Fruit fly (Drosophila melanogaster): ENCODE measurements around the gene CG15260.

Gene CG15260

dm6 chr2L:15264483-15264987 lies 27.5 kb downstream of the CG15260 start, which contains the start of gene yuri (continued):
- no peak for TF ChIP-seq Antp (GFP tag; optimal IDR thresholded peaks at IDR 0.05)
- peak in 1 of 2 experiments; percentile 89 for TF ChIP-seq Pdp1 (GFP tag; optimal IDR thresholded peaks at IDR 0.05)
- peak; percentile 4 for TF ChIP-seq ems (GFP tag; optimal IDR thresholded peaks at IDR 0.05)
- peak; percentile 67 for TF ChIP-seq CG7372 (GFP tag; IDR thresholded peaks at IDR 0.05)
- TF ChIP-seq fd3F (GFP tag; optimal IDR thresholded peaks at IDR 0.05): no peak
- TF ChIP-seq CG16815 (GFP tag; optimal IDR thresholded peaks at IDR 0.05): no peak
- TF ChIP-seq sisA (GFP tag; IDR thresholded peaks at IDR 0.05): no peak
- TF ChIP-seq ara (GFP tag; IDR thresholded peaks at IDR 0.05): peak; percentile 67
- TF ChIP-seq CG12155 (GFP tag; optimal IDR thresholded peaks at IDR 0.05): no peak
- peak; percentile 31 for TF ChIP-seq scrt (GFP tag; optimal IDR thresholded peaks at IDR 0.05)
- 0 out of 2 replicates have a peak, but pooled peaks have one; percentile 22 for TF ChIP-seq inv (GFP tag; IDR thresholded peaks at IDR 0.05; ENCODE audit: partially characterized antibody)
- peak; percentile 46 for TF ChIP-seq dm (GFP tag; optimal IDR thresholded peaks at IDR 0.05)
- peak; percentile 59; the same call in 1 of the 3 replicates for TF ChIP-seq CG2199 (GFP tag; IDR thresholded peaks at IDR 0.05)
- peak; percentile 50 for TF ChIP-seq grn (GFP tag; optimal IDR thresholded peaks at IDR 0.05)
- TF ChIP-seq phol (tag; optimal IDR thresholded peaks at IDR 0.05): no peak
- no peak for TF ChIP-seq CG16863 (GFP tag; optimal IDR thresholded peaks at IDR 0.05)
- peak in 1 of 2 experiments; percentile 43 for TF ChIP-seq Eip74EF (GFP tag; optimal IDR thresholded peaks at IDR 0.05)
- 0 out of 2 replicates have a peak, but pooled peaks have one; percentile 8 for TF ChIP-seq CG31224 (GFP tag; IDR thresholded peaks at IDR 0.05)
- no peak; the same call in 1 of the 2 replicates for TF ChIP-seq CG32767 (GFP tag; IDR thresholded peaks at IDR 0.05)
- TF ChIP-seq CG15696 (tag; optimal IDR thresholded peaks at IDR 0.05): peak; percentile 8
- peak; percentile 70 for TF ChIP-seq Ets65A (GFP tag)
- TF ChIP-seq CG14014 (GFP tag; IDR thresholded peaks at IDR 0.05): peak; percentile 51; the same call in 1 of the 2 replicates
- peak; percentile 37 to 82 for TF ChIP-seq bsh (GFP tag; optimal IDR thresholded peaks at IDR 0.05)
- TF ChIP-seq zfh1 (GFP tag; IDR thresholded peaks at IDR 0.05): 0 out of 3 replicates have a peak, but pooled peaks have one; percentile 28
- no peak for TF ChIP-seq TFAM (GFP tag; optimal IDR thresholded peaks at IDR 0.05)
- no peak for TF ChIP-seq Hsf (GFP tag; optimal IDR thresholded peaks at IDR 0.05)
- TF ChIP-seq CG33213 (GFP tag; optimal IDR thresholded peaks at IDR 0.05): no peak
- peak; percentile 35; the same call in 1 of the 3 replicates for TF ChIP-seq CG11695 (GFP tag; IDR thresholded peaks at IDR 0.05)
- TF ChIP-seq tin (GFP tag; optimal IDR thresholded peaks at IDR 0.05): no peak
- TF ChIP-seq Asciz (GFP tag; optimal IDR thresholded peaks at IDR 0.05): peak; percentile 47
- TF ChIP-seq tap (tag; optimal IDR thresholded peaks at IDR 0.05): no peak
- no peak for TF ChIP-seq twi (tag; optimal IDR thresholded peaks at IDR 0.05)
- peak; percentile 74 for TF ChIP-seq BtbVII (GFP tag; optimal IDR thresholded peaks at IDR 0.05)
- no peak for TF ChIP-seq Hand (GFP tag; optimal IDR thresholded peaks at IDR 0.05)
- TF ChIP-seq hkb (optimal IDR thresholded peaks at IDR 0.05): no peak
- TF ChIP-seq hkb (GFP tag; IDR thresholded peaks at IDR 0.05): peak; percentile 67
- 0 out of 3 replicates have a peak, but pooled peaks have one; percentile 70 for TF ChIP-seq zen2 (GFP tag; IDR thresholded peaks at IDR 0.05; ENCODE audit: partially characterized antibody)
- no peak for TF ChIP-seq H2.0 (GFP tag; IDR thresholded peaks at IDR 0.05)
- TF ChIP-seq CG17328 (GFP tag; IDR thresholded peaks at IDR 0.05): no peak
- TF ChIP-seq CG4282 (GFP tag; optimal IDR thresholded peaks at IDR 0.05): no peak
- no peak for TF ChIP-seq ERR (GFP tag; optimal IDR thresholded peaks at IDR 0.05)
- TF ChIP-seq CG10959 (GFP tag; IDR thresholded peaks at IDR 0.05): no peak
- TF ChIP-seq CG34422 (GFP tag; IDR thresholded peaks at IDR 0.05): peak; percentile 73; the same call in 1 of the 3 replicates
- peak; percentile 34 for TF ChIP-seq CG3407 (GFP tag; optimal IDR thresholded peaks at IDR 0.05)
- TF ChIP-seq CG4854 (GFP tag; optimal IDR thresholded peaks at IDR 0.05): no peak
- no peak for TF ChIP-seq Tbp (GFP tag; optimal IDR thresholded peaks at IDR 0.05)
- peak; percentile 37; the same call in 1 of the 2 replicates for TF ChIP-seq Bgb (GFP tag; IDR thresholded peaks at IDR 0.05; ENCODE audit: partially characterized antibody)
- TF ChIP-seq salm (tag; optimal IDR thresholded peaks at IDR 0.05): no peak
- TF ChIP-seq ranshi (GFP tag; IDR thresholded peaks at IDR 0.05): no peak; the same call in 1 of the 2 replicates
- peak; percentile 53; the same call in 2 of the 3 replicates for TF ChIP-seq Aef1 (GFP tag; IDR thresholded peaks at IDR 0.05)
- TF ChIP-seq NK7.1 (GFP tag; optimal IDR thresholded peaks at IDR 0.05): no peak

Data from whole organism, embryonic.